Fruit fly (Drosophila melanogaster): ENCODE data around the gene for.

- TF ChIP-seq CG14711 (tag; optimal IDR thresholded peaks at IDR 0.05) (peak; percentile 50), kay (GFP tag; ENCODE audit: borderline replicate concordance) (no peak), tj (GFP tag; optimal IDR thresholded peaks at IDR 0.05) (peak; percentile 13), ovo (GFP tag; optimal IDR thresholded peaks at IDR 0.05) (no peak)
These were observed 83.5 kb downstream of the for start for dm6 chr2L:3573172-3573755.

Data from whole organism, adult.